Fruit fly (Drosophila melanogaster): ENCODE measurements around the gene CG12590.
A peak's percentile ranks its signal among the peaks of the same experiment; 100 is the strongest.

DNA sequence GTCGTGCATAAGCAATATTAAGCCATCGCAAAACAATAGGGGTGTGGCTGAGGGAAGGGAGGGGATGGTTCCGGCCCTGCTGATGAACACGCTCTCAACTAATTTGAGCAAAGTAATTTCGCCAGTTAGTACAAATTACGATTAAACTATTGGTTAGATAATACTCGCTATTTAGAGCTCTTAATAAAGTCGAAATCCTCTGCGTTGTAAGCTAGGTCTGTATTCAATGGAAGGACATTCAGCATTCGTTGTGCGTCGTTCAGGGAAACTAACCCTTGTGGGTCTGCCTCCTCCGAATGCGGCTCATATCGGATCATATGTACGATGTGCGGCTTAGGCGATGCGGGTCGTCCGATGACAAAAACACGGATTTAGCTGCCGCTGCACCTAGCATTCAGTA is 47.0 kb upstream of the CG12590 start:
- TF ChIP-seq CG10669 (GFP tag; optimal IDR thresholded peaks at IDR 0.05) (peak; percentile 58), Sox14 (GFP tag; optimal IDR thresholded peaks at IDR 0.05) (peak; percentile 40), svp (GFP tag) (peak; percentile 33), Ets96B (tag; optimal IDR thresholded peaks at IDR 0.05) (peak; percentile 60), lz (GFP tag; optimal IDR thresholded peaks at IDR 0.05) (no peak), Met (GFP tag; optimal IDR thresholded peaks at IDR 0.05) (peak; percentile 11), pdm3 (GFP tag; optimal IDR thresholded peaks at IDR 0.05) (peak; percentile 6), CG8632 (GFP tag; optimal IDR thresholded peaks at IDR 0.05) (no peak), Blimp-1 (GFP tag; optimal IDR thresholded peaks at IDR 0.05) (no peak), Sox15 (GFP tag; optimal IDR thresholded peaks at IDR 0.05) (no peak), Sox102F (GFP tag; optimal IDR thresholded peaks at IDR 0.05) (no peak), net (GFP tag; optimal IDR thresholded peaks at IDR 0.05) (no peak), eg (GFP tag; IDR thresholded peaks at IDR 0.05) (0 out of 3 replicates have a peak, but pooled peaks have one; percentile 9), topi (GFP tag; optimal IDR thresholded peaks at IDR 0.05) (peak; percentile 19)

Measured in whole organism, prepupa.